Fruit fly (Drosophila melanogaster) whole organism, wandering third instar larva: ENCODE measurements around the gene CG14262.

Experiments
- Abd-B ChIP-seq: fragments of >200 bp; optimal IDR thresholded peaks from 2 replicates; lab custom pipeline; 2017; ENCODE audit warnings: missing biosample characterization, missing genetic modification characterization
- Dfd ChIP-seq: fragments of >200 bp; optimal IDR thresholded peaks from 2 replicates; lab custom pipeline; 2017; ENCODE audit warnings: missing biosample characterization, missing genetic modification characterization
- GATAd ChIP-seq: sonication (Bioruptor generic); optimal IDR thresholded peaks from 2 replicates; lab custom pipeline; 2016; ENCODE audit warnings: missing biosample characterization, missing genetic modification characterization
- Hr78 ChIP-seq: fragments of >200 bp; optimal IDR thresholded peaks from 2 replicates; lab custom pipeline; 2017; ENCODE audit warnings: missing biosample characterization, missing genetic modification characterization
- Jra ChIP-seq: sonication (Bioruptor generic); optimal IDR thresholded peaks from 2 replicates; lab custom pipeline; 2016; ENCODE audit warnings: missing biosample characterization, missing genetic modification characterization
- Rel ChIP-seq, 2 experiments: fragments of 200-800 bp; sonication (Bioruptor generic) in 1 of 2; optimal IDR thresholded peaks; 2 replicates in 1 of 2; 3 replicates in 1 of 2; lab custom pipeline; 2016 to 2019; ENCODE audit warnings: mild to moderate bottlenecking in 2 of 2, missing biosample characterization in 2 of 2, missing genetic modification characterization in 2 of 2, moderate library complexity in 1 of 2
- brk ChIP-seq: fragments of 200-800 bp; sonication (Bioruptor generic); optimal IDR thresholded peaks from 2 replicates; lab custom pipeline; 2016; ENCODE audit warnings: missing biosample characterization, mild to moderate bottlenecking, missing genetic modification characterization
- dmrt93B ChIP-seq: fragments of 200-800 bp; sonication (Bioruptor generic); optimal IDR thresholded peaks from 2 replicates; lab custom pipeline; 2018; ENCODE audit warnings: missing biosample characterization, mild to moderate bottlenecking, missing genetic modification characterization
- ey ChIP-seq: fragments of 200-800 bp; sonication (Bioruptor generic); optimal IDR thresholded peaks from 2 replicates; lab custom pipeline; 2016; ENCODE audit warnings: missing biosample characterization, missing genetic modification characterization
- jim ChIP-seq: fragments of 175-275, 200-325 bp; sonication (Bioruptor generic); optimal IDR thresholded peaks from 2 replicates; lab custom pipeline; 2016; ENCODE audit warnings: missing biosample characterization, mild to moderate bottlenecking, missing genetic modification characterization
- psq ChIP-seq: fragments of 200-800 bp; sonication (Bioruptor generic); optimal IDR thresholded peaks from 3 replicates; lab custom pipeline; 2017; ENCODE audit warnings: missing biosample characterization, mild to moderate bottlenecking, missing genetic modification characterization, moderate library complexity
- sv ChIP-seq: fragments of 200-800 bp; sonication (Bioruptor generic); optimal IDR thresholded peaks from 3 replicates; lab custom pipeline; 2016; ENCODE audit warnings: missing biosample characterization, missing genetic modification characterization

dm6 chr3R:27245401-27245757, 19.9 kb downstream of the CG14262 start:
- TF ChIP-seq sv (GFP tag; lab: Kevin White, UChicago) (no peak), psq (GFP tag; lab: Kevin White, UChicago) (no peak), brk (GFP tag; lab: Kevin White, UChicago) (no peak), Jra (GFP tag; lab: Kevin White, UChicago) (no peak), dmrt93B (GFP tag; lab: Kevin White, UChicago) (no peak), ey (GFP tag; lab: Kevin White, UChicago) (no peak), Dfd (GFP tag; lab: Kevin White, UChicago) (no peak), Abd-B (no peak), jim (GFP tag; lab: Kevin White, UChicago) (no peak), GATAd (no peak), Rel (GFP tag; optimal IDR thresholded peaks at IDR 0.05; lab: Kevin White, UChicago) (no peak), Rel (tag; optimal IDR thresholded peaks at IDR 0.05; lab: Kevin White, UChicago) (no peak), Hr78 (no peak)
